Worm (Caenorhabditis elegans): ENCODE results near the gene far-3.
"Not testable (repeated sequence)": the region's sequence is repeated elsewhere in the genome, so short reads cannot be mapped to it uniquely, and the experiment has no call there.

far-3 gene

ce11 chrV:12968555-12968954, 28.8 kb downstream of the far-3 start, which contains the start of gene lin-46:
Gene lin-46 (plus strand): TSS chrV:12968855.
- TF ChIP-seq mdt-29 (GFP tag; IDR thresholded peaks at IDR 0.05), result no peak
- TF ChIP-seq egl-27 (tag; optimal IDR thresholded peaks at IDR 0.05), result no peak
- TF ChIP-seq duxl-1 (tag; optimal IDR thresholded peaks at IDR 0.05; ENCODE audit: poor library complexity), result no peak
- TF ChIP-seq lin-1 (GFP tag; IDR thresholded peaks at IDR 0.05), result no peak
- TF ChIP-seq nhr-6 (tag; optimal IDR thresholded peaks at IDR 0.05), result no peak
- no peak for TF ChIP-seq nhr-102 (tag; optimal IDR thresholded peaks at IDR 0.05)
- TF ChIP-seq madf-5 (GFP tag; IDR thresholded peaks at IDR 0.05), result no peak
- TF ChIP-seq lin-29 (GFP tag; IDR thresholded peaks at IDR 0.05), result no peak
- TF ChIP-seq sdz-12 (GFP tag; optimal IDR thresholded peaks at IDR 0.05), result no peak
- TF ChIP-seq lim-7 (GFP tag; IDR thresholded peaks at IDR 0.05), result no peak
- TF ChIP-seq lin-38 (GFP tag; IDR thresholded peaks at IDR 0.05), result no peak
- no peak for TF ChIP-seq pha-4 (GFP tag; IDR thresholded peaks at IDR 0.05)
- TF ChIP-seq pha-4 (tag; optimal IDR thresholded peaks at IDR 0.05), result no peak

DNA sequence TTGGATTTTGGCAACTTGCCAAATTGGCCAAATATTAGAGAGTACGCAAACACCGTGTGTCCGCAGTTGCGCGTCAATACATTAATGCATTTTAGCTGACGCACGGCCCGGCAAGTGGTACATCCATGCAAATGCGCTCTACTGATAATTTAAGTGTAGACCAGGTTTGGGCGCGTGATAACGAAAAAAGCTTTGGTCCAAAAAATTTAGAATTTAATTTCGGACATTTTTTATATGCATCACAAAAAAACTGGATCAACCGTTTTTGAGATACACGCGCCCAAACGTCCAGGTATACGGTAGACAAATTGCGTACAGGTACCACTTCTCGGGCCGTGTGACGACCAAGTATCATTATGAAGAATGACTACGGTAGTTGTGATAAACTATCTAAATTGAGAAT, 29.4 kb downstream of the far-3 start, which contains the start of gene R186.8:
Gene R186.8 (minus strand): TSS at position 58 of the 403 bp plus-strand sequence.
- TF ChIP-seq dpl-1 (GFP tag; optimal IDR thresholded peaks at IDR 0.05) (peak; percentile 58), tra-1 (GFP tag; IDR thresholded peaks at IDR 0.05) (peak; percentile 85), hlh-11 (tag; optimal IDR thresholded peaks at IDR 0.05) (peak; percentile 79), spr-1 (tag; optimal IDR thresholded peaks at IDR 0.05) (peak; percentile 47), mes-2 (tag; optimal IDR thresholded peaks at IDR 0.05; ENCODE audit: poor library complexity, severe bottlenecking) (peak; percentile 79), rbr-2 (tag; optimal IDR thresholded peaks at IDR 0.05) (peak; percentile 86), lsy-2 (tag; optimal IDR thresholded peaks at IDR 0.05) (peak in 1 of 2 experiments; percentile 93), zfp-2 (tag; optimal IDR thresholded peaks at IDR 0.05) (peak; percentile 72), spr-3 (GFP tag; optimal IDR thresholded peaks at IDR 0.05) (peak; percentile 38), mxl-2 (GFP tag; conservative IDR thresholded peaks at IDR 0.05) (peak; percentile 62), zfp-3 (GFP tag; conservative IDR thresholded peaks at IDR 0.05) (peak; percentile 87), unc-130 (GFP tag; optimal IDR thresholded peaks at IDR 0.05) (peak; percentile 66), hmg-1.1 (GFP tag; IDR thresholded peaks at IDR 0.05) (peak; percentile 86), aha-1 (tag) (peak; percentile 96), T26A8.4 (GFP tag; IDR thresholded peaks at IDR 0.05) (peak; percentile 87; the same call in 1 of the 2 replicates), arid-1 (GFP tag; conservative IDR thresholded peaks at IDR 0.05) (peak; percentile 72), pha-4 (GFP tag; IDR thresholded peaks at IDR 0.05) (peak; percentile 77), lin-38 (GFP tag; IDR thresholded peaks at IDR 0.05) (peak; percentile 99), lim-7 (GFP tag; IDR thresholded peaks at IDR 0.05) (0 out of 2 replicates have a peak, but pooled peaks have one; percentile 10), madf-5 (GFP tag; IDR thresholded peaks at IDR 0.05) (peak in 1 of 2 experiments; percentile 48; a peak in 1 of 4 replicates), hif-1 (tag; optimal IDR thresholded peaks at IDR 0.05) (peak in 1 of 2 experiments; percentile 56), nhr-42 (GFP tag; IDR thresholded peaks at IDR 0.05) (peak; percentile 88), lin-1 (GFP tag; IDR thresholded peaks at IDR 0.05) (peak; percentile 12; the same call in 1 of the 2 replicates), lin-29 (GFP tag; IDR thresholded peaks at IDR 0.05) (peak; percentile 70), saeg-2 (GFP tag; IDR thresholded peaks at IDR 0.05) (0 out of 2 replicates have a peak, but pooled peaks have one; percentile 14), daf-16 (GFP tag; optimal IDR thresholded peaks at IDR 0.05) (peak in 1 of 2 experiments; percentile 21), daf-16 (tag; optimal IDR thresholded peaks at IDR 0.05) (peak; percentile 35), nhr-77 (tag; optimal IDR thresholded peaks at IDR 0.05) (peak; percentile 54), dve-1 (tag; optimal IDR thresholded peaks at IDR 0.05; ENCODE audit: insufficient read depth) (peak; percentile 53), daf-8 (GFP tag; IDR thresholded peaks at IDR 0.05) (0 out of 2 replicates have a peak, but pooled peaks have one; percentile 35), vab-7 (GFP tag; IDR thresholded peaks at IDR 0.05) (peak; percentile 71; the same call in 1 of the 2 replicates), F37D6.2 (tag; optimal IDR thresholded peaks at IDR 0.05) (peak; percentile 37), madf-9 (GFP tag; conservative IDR thresholded peaks at IDR 0.05) (peak; percentile 70; the same call in 1 of the 2 replicates), D1046.2 (GFP tag; IDR thresholded peaks at IDR 0.05) (0 out of 2 replicates have a peak, but pooled peaks have one; percentile 41), Y48G9A.11 (GFP tag; IDR thresholded peaks at IDR 0.05) (peak; percentile 52; the same call in 1 of the 2 replicates), lin-15B (tag; optimal IDR thresholded peaks at IDR 0.05) (peak; percentile 18), dmd-9 (GFP tag; IDR thresholded peaks at IDR 0.05) (peak; percentile 81), ctbp-1 (GFP tag; IDR thresholded peaks at IDR 0.05) (peak; percentile 69; the same call in 1 of the 2 replicates), ceh-20 (GFP tag; IDR thresholded peaks at IDR 0.05) (peak; percentile 82), mep-1 (tag; optimal IDR thresholded peaks at IDR 0.05) (peak; percentile 74)
- not testable (repeated sequence) for TF ChIP-seq pha-4 (tag; optimal IDR thresholded peaks at IDR 0.05)
